Fruit fly (Drosophila melanogaster) whole organism, embryonic: ENCODE measurements around the gene CG15403.

Experiments
- Aef1 ChIP-seq: fragments of 200-800 bp; sonication (Bioruptor generic); IDR thresholded peaks from 3 replicates; pipeline ENCODE4 v1.3.6; 2022; ENCODE audit warnings: missing biosample characterization, missing genetic modification characterization
- BEAF-32 ChIP-seq: fragments of 200-800 bp; sonication (Bioruptor generic); optimal IDR thresholded peaks from 3 replicates; lab custom pipeline; 2017; ENCODE audit warnings: missing biosample characterization, missing genetic modification characterization, mild to moderate bottlenecking, moderate library complexity, missing genetic modification reagents
- Blimp-1 ChIP-seq: fragments of 200-800 bp; sonication (Bioruptor generic); optimal IDR thresholded peaks from 3 replicates; lab custom pipeline; 2018; ENCODE audit warnings: missing biosample characterization, missing genetic modification characterization, mild to moderate bottlenecking, moderate library complexity, missing genetic modification reagents
- Bteb2 ChIP-seq: fragments of 200-800 bp; sonication (Bioruptor generic); optimal IDR thresholded peaks from 2 replicates; lab custom pipeline; 2016; ENCODE audit warnings: missing biosample characterization, missing genetic modification characterization
- CG1024 ChIP-seq: fragments of 200-800 bp; sonication (Bioruptor generic); IDR thresholded peaks from 2 replicates; pipeline ENCODE4 v1.3.6; 2022; ENCODE audit warnings: missing biosample characterization, missing genetic modification characterization
- CG11247 ChIP-seq: fragments of 200-800 bp; sonication (Bioruptor generic); IDR thresholded peaks from 2 replicates; pipeline ENCODE4 v1.3.6; 2022; ENCODE audit warnings: missing biosample characterization, missing genetic modification characterization
- CG11695 ChIP-seq: fragments of 200-800 bp; sonication (Bioruptor generic); IDR thresholded peaks from 3 replicates; pipeline ENCODE4 v1.3.6; 2022; ENCODE audit warnings: missing biosample characterization, missing genetic modification characterization
- CG11723 ChIP-seq: fragments of 200-800 bp; sonication (Bioruptor generic); optimal IDR thresholded peaks from 2 replicates; lab custom pipeline; 2017; ENCODE audit warnings: missing biosample characterization, mild to moderate bottlenecking, missing genetic modification characterization
- CG12769 ChIP-seq: fragments of 200-800 bp; sonication (Bioruptor generic); optimal IDR thresholded peaks from 2 replicates; lab custom pipeline; 2019; ENCODE audit warnings: missing biosample characterization, mild to moderate bottlenecking, missing genetic modification characterization, moderate library complexity
- CG1792 ChIP-seq: fragments of 200-800 bp; sonication (Bioruptor generic); optimal IDR thresholded peaks from 2 replicates; lab custom pipeline; 2016; ENCODE audit warnings: missing biosample characterization, missing genetic modification characterization
- CG18619 ChIP-seq: fragments of 200-800 bp; sonication (Bioruptor generic); optimal IDR thresholded peaks from 3 replicates; lab custom pipeline; 2017; ENCODE audit warnings: missing biosample characterization, mild to moderate bottlenecking, missing genetic modification characterization
- CG2129 ChIP-seq: fragments of 200-800 bp; sonication (Bioruptor generic); IDR thresholded peaks from 2 replicates; pipeline ENCODE4 v1.3.6; 2022; ENCODE audit warnings: missing biosample characterization, missing genetic modification characterization; ENCODE audit not compliant: partially characterized antibody
- CG2712 ChIP-seq: fragments of 200-800 bp; optimal IDR thresholded peaks from 3 replicates; lab custom pipeline; 2019; ENCODE audit warnings: missing biosample characterization, mild to moderate bottlenecking, missing genetic modification characterization, moderate library complexity
- CG30431 ChIP-seq: fragments of 200-800 bp; sonication (Bioruptor generic); optimal IDR thresholded peaks from 2 replicates; lab custom pipeline; 2017; ENCODE audit warnings: missing biosample characterization, missing genetic modification characterization
- CG3065 ChIP-seq: fragments of 200-800 bp; sonication (Bioruptor generic); optimal IDR thresholded peaks from 2 replicates; lab custom pipeline; 2016; ENCODE audit warnings: missing biosample characterization, missing genetic modification characterization
- CG31224 ChIP-seq: fragments of 200-800 bp; sonication (Bioruptor generic); IDR thresholded peaks from 2 replicates; pipeline ENCODE4 v1.3.6; 2022; ENCODE audit warnings: missing biosample characterization, missing genetic modification characterization
- CG31441 ChIP-seq: fragments of 200-800 bp; sonication (Bioruptor generic); IDR thresholded peaks from 2 replicates; pipeline ENCODE4 v1.3.6; 2022; ENCODE audit warnings: missing biosample characterization, missing genetic modification characterization
- CG3163 ChIP-seq: fragments of 200-800 bp; sonication (Bioruptor generic); optimal IDR thresholded peaks from 3 replicates; lab custom pipeline; 2016; ENCODE audit warnings: missing biosample characterization, missing genetic modification characterization
- CG32772 ChIP-seq: fragments of 200-800 bp; sonication (Bioruptor generic); IDR thresholded peaks from 2 replicates; pipeline ENCODE4 v1.3.6; 2022; ENCODE audit warnings: missing biosample characterization, missing genetic modification characterization
- CG3726 ChIP-seq: fragments of 200-800 bp; sonication (Bioruptor generic); IDR thresholded peaks from 3 replicates; pipeline ENCODE4, ENCODE4 v1.3.6; 2022; ENCODE audit warnings: missing biosample characterization, missing genetic modification characterization
- CG3995 ChIP-seq: fragments of 200-800 bp; sonication (Bioruptor generic); optimal IDR thresholded peaks from 3 replicates; lab custom pipeline; 2016; ENCODE audit warnings: missing biosample characterization, missing genetic modification characterization
- CG6765 ChIP-seq: fragments of 200-800 bp; sonication (Bioruptor generic); optimal IDR thresholded peaks from 3 replicates; lab custom pipeline; 2017; ENCODE audit warnings: missing biosample characterization, mild to moderate bottlenecking, missing genetic modification characterization
- CG7928 ChIP-seq: fragments of 200-800 bp; sonication (Bioruptor generic); optimal IDR thresholded peaks from 2 replicates; lab custom pipeline; 2017; ENCODE audit warnings: missing biosample characterization, mild to moderate bottlenecking, missing genetic modification characterization
- CG9437 ChIP-seq: fragments of 200-800 bp; sonication (Bioruptor generic); optimal IDR thresholded peaks from 2 replicates; lab custom pipeline; 2018; ENCODE audit warnings: missing biosample characterization, mild to moderate bottlenecking, missing genetic modification characterization
- D19B ChIP-seq: fragments of 200-800 bp; sonication (Bioruptor generic); optimal IDR thresholded peaks from 2 replicates; lab custom pipeline; 2017; ENCODE audit warnings: missing biosample characterization, mild to moderate bottlenecking, missing genetic modification characterization
- Eip74EF ChIP-seq, 2 experiments: fragments of 200-800 bp in 1 of 2; fragments of >200 bp in 1 of 2; sonication (Bioruptor generic) in 1 of 2; optimal IDR thresholded peaks; 2 replicates each; lab custom pipeline; 2017 to 2019; ENCODE audit warnings: missing biosample characterization in 2 of 2, missing genetic modification characterization in 2 of 2, mild to moderate bottlenecking in 1 of 2, moderate library complexity in 1 of 2
- GATAe ChIP-seq: fragments of 200-800 bp; sonication (Bioruptor generic); conservative IDR thresholded peaks from 2 replicates; pipeline ENCODE4 v1.3.6; 2022; ENCODE audit warnings: missing biosample characterization, missing genetic modification characterization
- Gug ChIP-seq: fragments of 200-800 bp; sonication (Bioruptor generic); IDR thresholded peaks from 4 replicates; pipeline ENCODE4 v1.3.6; 2022; ENCODE audit warnings: missing biosample characterization, missing genetic modification characterization
- H15 ChIP-seq: fragments of 200-800 bp; sonication (Bioruptor generic); IDR thresholded peaks from 3 replicates; pipeline ENCODE4 v1.3.6; 2022; ENCODE audit warnings: missing biosample characterization, missing genetic modification characterization
- Hey ChIP-seq: fragments of 200-800 bp; sonication (Bioruptor generic); optimal IDR thresholded peaks from 3 replicates; lab custom pipeline; 2018; ENCODE audit warnings: missing biosample characterization, mild to moderate bottlenecking, missing genetic modification characterization
- Hmr ChIP-seq: fragments of 200-800 bp; sonication (Bioruptor generic); optimal IDR thresholded peaks from 3 replicates; lab custom pipeline; 2017; ENCODE audit warnings: mild to moderate bottlenecking, missing biosample characterization, missing genetic modification reagents, missing genetic modification characterization
- NC2β ChIP-seq: fragments of 200-800 bp; sonication (Bioruptor generic); optimal IDR thresholded peaks from 2 replicates; lab custom pipeline; 2016; ENCODE audit warnings: missing biosample characterization, missing genetic modification characterization
- Nf-YA ChIP-seq: fragments of 200-800 bp; sonication (Bioruptor generic); IDR thresholded peaks from 2 replicates; pipeline ENCODE4 v1.3.6; 2022; ENCODE audit warnings: missing biosample characterization, missing genetic modification characterization
- Tbp ChIP-seq: fragments of >200 bp; optimal IDR thresholded peaks from 2 replicates; lab custom pipeline; 2018; ENCODE audit warnings: missing biosample characterization, missing genetic modification characterization
- Vsx1 ChIP-seq: fragments of 200-800 bp; sonication (Bioruptor generic); optimal IDR thresholded peaks from 2 replicates; lab custom pipeline; 2017; ENCODE audit warnings: missing biosample characterization, mild to moderate bottlenecking, missing genetic modification characterization, missing genetic modification reagents
- cwo ChIP-seq: fragments of 200-800 bp; sonication (Bioruptor generic); optimal IDR thresholded peaks from 3 replicates; lab custom pipeline; 2017; ENCODE audit warnings: missing biosample characterization, missing genetic modification characterization, mild to moderate bottlenecking, moderate library complexity, missing genetic modification reagents
- eve ChIP-seq, 2 experiments: fragments of >200 bp; optimal IDR thresholded peaks; 2 replicates each; lab custom pipeline; 2017; ENCODE audit warnings: missing biosample characterization in 2 of 2, missing genetic modification characterization in 2 of 2
- gce ChIP-seq: fragments of 200-800 bp; sonication (Bioruptor generic); IDR thresholded peaks from 3 replicates; pipeline ENCODE4 v1.3.6; 2022; ENCODE audit warnings: missing biosample characterization, missing genetic modification characterization
- grn ChIP-seq: fragments of 200-800 bp; sonication (Bioruptor generic); optimal IDR thresholded peaks from 3 replicates; lab custom pipeline; 2017; ENCODE audit warnings: missing biosample characterization, missing genetic modification characterization
- gsb-n ChIP-seq: fragments of 200-800 bp; sonication (Bioruptor generic); optimal IDR thresholded peaks from 3 replicates; lab custom pipeline; 2018; ENCODE audit warnings: missing biosample characterization, mild to moderate bottlenecking, missing genetic modification characterization
- hbn ChIP-seq: fragments of 200-800 bp; sonication (Bioruptor generic); IDR thresholded peaks from 2 replicates; pipeline ENCODE4 v1.3.6; 2022; ENCODE audit warnings: missing biosample characterization, missing genetic modification characterization; ENCODE audit not compliant: partially characterized antibody
- her ChIP-seq: fragments of 200-800 bp; sonication (Bioruptor generic); optimal IDR thresholded peaks from 2 replicates; lab custom pipeline; 2016; ENCODE audit warnings: missing biosample characterization, missing genetic modification characterization
- knrl ChIP-seq: fragments of 200-800 bp; sonication (Bioruptor generic); IDR thresholded peaks from 3 replicates; pipeline ENCODE4 v1.3.6; 2022; ENCODE audit warnings: missing biosample characterization, missing genetic modification characterization; ENCODE audit not compliant: partially characterized antibody
- rib ChIP-seq: fragments of 200-800 bp; sonication (Bioruptor generic); IDR thresholded peaks from 2 replicates; pipeline ENCODE4 v1.3.6; 2022; ENCODE audit warnings: missing biosample characterization, missing genetic modification characterization
- run ChIP-seq: fragments of 200-800 bp; sonication (Bioruptor generic); optimal IDR thresholded peaks from 3 replicates; lab custom pipeline; 2018; ENCODE audit warnings: missing biosample characterization, mild to moderate bottlenecking, missing genetic modification characterization
- scrt ChIP-seq: fragments of 200-800 bp; sonication (Bioruptor generic); optimal IDR thresholded peaks from 2 replicates; lab custom pipeline; 2018; ENCODE audit warnings: missing biosample characterization, mild to moderate bottlenecking, missing genetic modification characterization, moderate library complexity
- sens-2 ChIP-seq: fragments of 200-800 bp; sonication (Bioruptor generic); IDR thresholded peaks from 2 replicates; pipeline ENCODE4 v1.3.6; 2022; ENCODE audit warnings: missing biosample characterization, missing genetic modification characterization
- sisA ChIP-seq: fragments of 200-800 bp; sonication (Bioruptor generic); IDR thresholded peaks from 2 replicates; pipeline ENCODE4 v1.3.6; 2022; ENCODE audit warnings: missing biosample characterization, missing genetic modification characterization
- sob ChIP-seq: fragments of 200-800 bp; sonication (Bioruptor generic); IDR thresholded peaks from 2 replicates; pipeline ENCODE4 v1.3.6; 2022; ENCODE audit warnings: missing biosample characterization, missing genetic modification characterization
- tgo ChIP-seq: fragments of 200-800 bp; sonication (Bioruptor generic); IDR thresholded peaks from 3 replicates; pipeline ENCODE4 v1.3.6; 2022; ENCODE audit warnings: missing biosample characterization, missing genetic modification characterization
- tna ChIP-seq: fragments of 200-800 bp; sonication (Bioruptor generic); IDR thresholded peaks from 2 replicates; pipeline ENCODE4 v1.3.6; 2022; ENCODE audit warnings: missing biosample characterization, missing genetic modification characterization; ENCODE audit not compliant: partially characterized antibody

CG15403 gene

dm6 chr2L:3107988-3108678 lies 20.3 kb upstream of the CG15403 start (continued):
- TF ChIP-seq H15 (GFP tag; lab: Robert Waterston, UW) (no peak), tna (GFP tag; lab: Robert Waterston, UW) (no peak), CG2712 (no peak), BEAF-32 (GFP tag; lab: Kevin White, UChicago) (no peak), CG1024 (GFP tag; lab: Robert Waterston, UW) (no peak), Bteb2 (GFP tag; lab: Kevin White, UChicago) (no peak), sens-2 (no peak), gce (GFP tag; lab: Robert Waterston, UW) (no peak; the same call in 2 of the 3 replicates), Hey (tag; lab: Kevin White, UChicago) (no peak), cwo (no peak), CG9437 (GFP tag; lab: Kevin White, UChicago) (no peak), CG3726 (no peak), CG11695 (GFP tag; lab: Robert Waterston, UW) (no peak), D19B (no peak), Eip74EF (GFP tag; optimal IDR thresholded peaks at IDR 0.05; lab: Kevin White, UChicago) (peak; percentile 8 to 94), Aef1 (GFP tag; lab: Robert Waterston, UW) (no peak), CG32772 (GFP tag; lab: Robert Waterston, UW) (no peak), CG7928 (no peak), CG18619 (GFP tag; lab: Kevin White, UChicago) (no peak), eve (GFP tag; optimal IDR thresholded peaks at IDR 0.05; lab: Kevin White, UChicago) (no peak), CG30431 (no peak), Nf-YA (GFP tag; lab: Robert Waterston, UW) (no peak), CG6765 (no peak), CG12769 (tag; lab: Kevin White, UChicago) (peak; percentile 8), CG11723 (GFP tag; lab: Kevin White, UChicago) (no peak), Tbp (GFP tag; lab: Kevin White, UChicago) (no peak), hbn (GFP tag; lab: Robert Waterston, UW) (no peak), knrl (peak; percentile 44; the same call in 1 of the 3 replicates), rib (no peak), grn (peak; percentile 92), sisA (GFP tag; lab: Robert Waterston, UW) (no peak), Gug (GFP tag; lab: Robert Waterston, UW) (no peak), CG1792 (GFP tag; lab: Kevin White, UChicago) (no peak), Vsx1 (GFP tag; lab: Kevin White, UChicago) (no peak), CG31441 (GFP tag; lab: Robert Waterston, UW) (no peak), scrt (GFP tag; lab: Kevin White, UChicago) (no peak), CG3065 (no peak), Hmr (no peak), run (no peak), CG31224 (GFP tag; lab: Robert Waterston, UW) (no peak), her (GFP tag; lab: Kevin White, UChicago) (no peak), CG11247 (no peak), sob (GFP tag; lab: Robert Waterston, UW) (no peak), NC2β (GFP tag; lab: Kevin White, UChicago) (no peak), gsb-n (tag; lab: Kevin White, UChicago) (no peak), Blimp-1 (GFP tag; lab: Kevin White, UChicago) (no peak), GATAe (no peak), tgo (no peak), CG3995 (GFP tag; lab: Kevin White, UChicago) (no peak), CG2129 (GFP tag; lab: Robert Waterston, UW) (no peak), CG3163 (peak; percentile 97)
